Fruit fly (Drosophila melanogaster) whole organism, embryonic: ENCODE data around the gene CG32373.

Experiments used
- Adf1 ChIP-seq: fragments of 200-800 bp; sonication (Bioruptor generic); IDR thresholded peaks from 2 replicates; pipeline ENCODE4 v1.3.6; 2022; ENCODE audit warnings: missing biosample characterization, missing genetic modification characterization
- CG10321 ChIP-seq: fragments of 200-800 bp; sonication (Bioruptor generic); IDR thresholded peaks from 2 replicates; pipeline ENCODE4 v1.3.6; 2022; ENCODE audit warnings: missing biosample characterization, missing genetic modification characterization
- CG11398 ChIP-seq: fragments of 200-800 bp; sonication (Bioruptor generic); optimal IDR thresholded peaks from 2 replicates; lab custom pipeline; 2016; ENCODE audit warnings: missing biosample characterization, missing genetic modification characterization
- CG12744 ChIP-seq: fragments of 200-800 bp; sonication (Bioruptor generic); optimal IDR thresholded peaks from 2 replicates; lab custom pipeline; 2016; ENCODE audit warnings: missing biosample characterization, missing genetic modification characterization
- CG12769 ChIP-seq: fragments of 200-800 bp; sonication (Bioruptor generic); optimal IDR thresholded peaks from 2 replicates; lab custom pipeline; 2019; ENCODE audit warnings: missing biosample characterization, mild to moderate bottlenecking, missing genetic modification characterization, moderate library complexity
- CG15479 ChIP-seq: fragments of 200-800 bp; sonication (Bioruptor generic); optimal IDR thresholded peaks from 3 replicates; lab custom pipeline; 2019; ENCODE audit warnings: missing biosample characterization, mild to moderate bottlenecking, missing genetic modification characterization, moderate library complexity
- CG18011 ChIP-seq: fragments of 200-800 bp; sonication (Bioruptor generic); optimal IDR thresholded peaks from 2 replicates; lab custom pipeline; 2017; ENCODE audit warnings: missing biosample characterization, missing genetic modification characterization, mild to moderate bottlenecking, moderate library complexity, missing genotype
- CG31224 ChIP-seq: fragments of 200-800 bp; sonication (Bioruptor generic); IDR thresholded peaks from 2 replicates; pipeline ENCODE4 v1.3.6; 2022; ENCODE audit warnings: missing biosample characterization, missing genetic modification characterization
- CG31365 ChIP-seq: fragments of 200-800 bp; sonication (Bioruptor generic); optimal IDR thresholded peaks from 2 replicates; lab custom pipeline; 2018; ENCODE audit warnings: missing biosample characterization, mild to moderate bottlenecking, missing genetic modification characterization
- CG34422 ChIP-seq: fragments of 200-800 bp; sonication (Bioruptor generic); IDR thresholded peaks from 3 replicates; pipeline ENCODE4 v1.3.6; 2022; ENCODE audit warnings: missing biosample characterization, missing genetic modification characterization
- CG4328 ChIP-seq: fragments of 200-800 bp; sonication (Bioruptor generic); optimal IDR thresholded peaks from 3 replicates; lab custom pipeline; 2017; ENCODE audit warnings: missing biosample characterization, missing genetic modification reagents, missing genetic modification characterization
- CG4404 ChIP-seq: fragments of 200-800 bp; sonication (Bioruptor generic); IDR thresholded peaks from 2 replicates; pipeline ENCODE4 v1.3.6; 2022; ENCODE audit warnings: missing biosample characterization, missing genetic modification characterization
- CG4820 ChIP-seq: fragments of 200-800 bp; sonication (Bioruptor generic); optimal IDR thresholded peaks from 3 replicates; lab custom pipeline; 2016; ENCODE audit warnings: missing biosample characterization, missing genetic modification characterization
- CG6254 ChIP-seq: fragments of 200-800 bp; sonication (Bioruptor generic); optimal IDR thresholded peaks from 3 replicates; lab custom pipeline; 2017; ENCODE audit warnings: mild to moderate bottlenecking, missing biosample characterization, missing genetic modification reagents, missing genetic modification characterization
- CG8281 ChIP-seq: fragments of 200-800 bp; sonication (Bioruptor generic); optimal IDR thresholded peaks from 2 replicates; lab custom pipeline; 2018; ENCODE audit warnings: missing biosample characterization, mild to moderate bottlenecking, missing genetic modification characterization, moderate library complexity
- CG8359 ChIP-seq: fragments of 200-800 bp; sonication (Bioruptor generic); optimal IDR thresholded peaks from 2 replicates; lab custom pipeline; 2017; ENCODE audit warnings: missing biosample characterization, mild to moderate bottlenecking, missing genetic modification characterization, borderline replicate concordance
- CG8765 ChIP-seq: fragments of 200-800 bp; sonication (Bioruptor generic); IDR thresholded peaks from 2 replicates; pipeline ENCODE4 v1.3.6; 2022; ENCODE audit warnings: missing biosample characterization, missing genetic modification characterization
- CG9215 ChIP-seq: fragments of 200-800 bp; sonication (Bioruptor generic); IDR thresholded peaks from 2 replicates; pipeline ENCODE4 v1.3.6; 2022; ENCODE audit warnings: missing biosample characterization, missing genetic modification characterization
- CG9932 ChIP-seq: fragments of 200-800 bp; sonication (Bioruptor generic); IDR thresholded peaks from 2 replicates; pipeline ENCODE4 v1.3.6; 2022; ENCODE audit warnings: missing biosample characterization, missing genetic modification characterization
- CrebB ChIP-seq: fragments of 200-800 bp; sonication (Bioruptor generic); optimal IDR thresholded peaks from 3 replicates; lab custom pipeline; 2018; ENCODE audit warnings: missing biosample characterization, mild to moderate bottlenecking, missing genetic modification characterization
- Dfd ChIP-seq, 2 experiments: fragments of >200 bp; optimal IDR thresholded peaks; 2 replicates each; lab custom pipeline; 2017; ENCODE audit warnings: missing biosample characterization in 2 of 2, missing genetic modification characterization in 2 of 2
- Dip2 ChIP-seq: fragments of 200-800 bp; sonication (Bioruptor generic); IDR thresholded peaks from 2 replicates; pipeline ENCODE4 v1.3.6; 2022; ENCODE audit warnings: missing biosample characterization, missing genetic modification characterization
- E2f1 ChIP-seq: fragments of 200-800 bp; sonication (Bioruptor generic); IDR thresholded peaks from 2 replicates; pipeline ENCODE4 v1.3.6; 2022; ENCODE audit warnings: missing biosample characterization, missing genetic modification characterization
- H2.0 ChIP-seq: fragments of 200-800 bp; sonication (Bioruptor generic); IDR thresholded peaks from 2 replicates; pipeline ENCODE4 v1.3.6; 2022; ENCODE audit warnings: missing biosample characterization, missing genetic modification characterization
- HLH54F ChIP-seq: fragments of 200-800 bp; sonication (Bioruptor generic); optimal IDR thresholded peaks from 3 replicates; lab custom pipeline; 2016; ENCODE audit warnings: missing biosample characterization, missing genetic modification characterization
- MBD-R2 ChIP-seq: fragments of 200-800 bp; sonication (Bioruptor generic); IDR thresholded peaks from 2 replicates; pipeline ENCODE4 v1.3.6; 2022; ENCODE audit warnings: missing biosample characterization, missing genetic modification characterization
- Mrtf ChIP-seq: fragments of 200-800 bp; sonication (Bioruptor generic); IDR thresholded peaks from 3 replicates; pipeline ENCODE4 v1.3.6; 2022; ENCODE audit warnings: missing biosample characterization, missing genetic modification characterization
- Myb ChIP-seq: fragments of 200-800 bp; sonication (Bioruptor generic); optimal IDR thresholded peaks from 2 replicates; lab custom pipeline; 2016; ENCODE audit warnings: missing biosample characterization, missing genetic modification characterization
- NFAT ChIP-seq: fragments of 200-800 bp; sonication (Bioruptor generic); IDR thresholded peaks from 2 replicates; pipeline ENCODE4 v1.3.6; 2022; ENCODE audit warnings: missing biosample characterization, missing genetic modification characterization
- Rfx ChIP-seq: fragments of 200-800 bp; sonication (Bioruptor generic); IDR thresholded peaks from 2 replicates; pipeline ENCODE4 v1.3.6; 2022; ENCODE audit warnings: missing biosample characterization, missing genetic modification characterization
- Ssrp ChIP-seq: fragments of 200-800 bp; sonication (Bioruptor generic); optimal IDR thresholded peaks from 2 replicates; lab custom pipeline; 2018; ENCODE audit warnings: missing biosample characterization, mild to moderate bottlenecking, missing genetic modification characterization, moderate library complexity
- Trl ChIP-seq, 3 experiments: fragments of >200 bp in 2 of 3; fragments of 200-800 bp in 1 of 3; sonication (Bioruptor generic) in 1 of 3; optimal IDR thresholded peaks; 2 replicates in 1 of 3; 3 replicates in 2 of 3; lab custom pipeline; 2016 to 2017; ENCODE audit warnings: missing biosample characterization in 1 of 3, missing genetic modification characterization in 1 of 3
- ara ChIP-seq: fragments of 200-800 bp; sonication (Bioruptor generic); IDR thresholded peaks from 2 replicates; pipeline ENCODE4 v1.3.6; 2022; ENCODE audit warnings: missing biosample characterization, missing genetic modification characterization
- ase ChIP-seq: fragments of 200-800 bp; sonication (Bioruptor generic); IDR thresholded peaks from 3 replicates; pipeline ENCODE4 v1.3.6; 2022; ENCODE audit warnings: missing biosample characterization, missing genetic modification characterization
- caup ChIP-seq: fragments of 200-800 bp; sonication (Bioruptor generic); optimal IDR thresholded peaks from 3 replicates; lab custom pipeline; 2017; ENCODE audit warnings: missing biosample characterization, mild to moderate bottlenecking, missing genetic modification characterization, moderate library complexity; ENCODE audit not compliant: severe bottlenecking
- crol ChIP-seq: fragments of 200-800 bp; sonication (Bioruptor generic); IDR thresholded peaks from 2 replicates; pipeline ENCODE4 v1.3.6; 2022; ENCODE audit warnings: missing biosample characterization, missing genetic modification characterization
- dmrt11E ChIP-seq: fragments of 200-800 bp; sonication (Bioruptor generic); optimal IDR thresholded peaks from 3 replicates; lab custom pipeline; 2018; ENCODE audit warnings: missing biosample characterization, mild to moderate bottlenecking, missing genetic modification characterization, moderate library complexity
- ems ChIP-seq: fragments of 200-800 bp; sonication (Bioruptor generic); optimal IDR thresholded peaks from 3 replicates; lab custom pipeline; 2016; ENCODE audit warnings: missing biosample characterization, missing genetic modification characterization
- eyg ChIP-seq: fragments of 200-800 bp; sonication (Bioruptor generic); optimal IDR thresholded peaks from 3 replicates; lab custom pipeline; 2016; ENCODE audit warnings: missing biosample characterization, missing genetic modification characterization
- gce ChIP-seq: fragments of 200-800 bp; sonication (Bioruptor generic); IDR thresholded peaks from 3 replicates; pipeline ENCODE4 v1.3.6; 2022; ENCODE audit warnings: missing biosample characterization, missing genetic modification characterization
- h ChIP-seq: fragments of >200 bp; optimal IDR thresholded peaks from 2 replicates; lab custom pipeline; 2017
- her ChIP-seq: fragments of 200-800 bp; sonication (Bioruptor generic); optimal IDR thresholded peaks from 2 replicates; lab custom pipeline; 2016; ENCODE audit warnings: missing biosample characterization, missing genetic modification characterization
- kni ChIP-seq: fragments of 200-800 bp; sonication (Bioruptor generic); optimal IDR thresholded peaks from 3 replicates; lab custom pipeline; 2017; ENCODE audit warnings: mild to moderate bottlenecking, missing biosample characterization, missing genetic modification reagents, missing genetic modification characterization
- lab ChIP-seq: fragments of 200-800 bp; sonication (Bioruptor generic); optimal IDR thresholded peaks from 3 replicates; lab custom pipeline; 2017; ENCODE audit warnings: missing biosample characterization, missing genetic modification characterization, mild to moderate bottlenecking, moderate library complexity, missing genetic modification reagents
- lbe ChIP-seq: fragments of 200-800 bp; sonication (Bioruptor generic); optimal IDR thresholded peaks from 2 replicates; lab custom pipeline; 2016; ENCODE audit warnings: missing biosample characterization, mild to moderate bottlenecking, missing genetic modification characterization
- nmo ChIP-seq: fragments of 200-800 bp; sonication (Bioruptor generic); optimal IDR thresholded peaks from 2 replicates; lab custom pipeline; 2018; ENCODE audit warnings: missing biosample characterization, mild to moderate bottlenecking, missing genetic modification characterization, moderate library complexity
- sens ChIP-seq: fragments of 200-800 bp; sonication (Bioruptor generic); peaks from one replicate; lab custom pipeline; 2016; ENCODE audit warnings: missing biosample characterization, missing genetic modification characterization
- sima ChIP-seq: fragments of 200-800 bp; sonication (Bioruptor generic); optimal IDR thresholded peaks from 2 replicates; lab custom pipeline; 2016; ENCODE audit warnings: missing biosample characterization, missing genetic modification characterization
- slou ChIP-seq: fragments of 200-800 bp; sonication (Bioruptor generic); optimal IDR thresholded peaks from 3 replicates; lab custom pipeline; 2016; ENCODE audit warnings: missing biosample characterization, missing genetic modification characterization
- sqz ChIP-seq: fragments of 200-800 bp; sonication (Bioruptor generic); optimal IDR thresholded peaks from 3 replicates; lab custom pipeline; 2018; ENCODE audit warnings: missing biosample characterization, mild to moderate bottlenecking, missing genetic modification characterization

CG32373 gene

DNA sequence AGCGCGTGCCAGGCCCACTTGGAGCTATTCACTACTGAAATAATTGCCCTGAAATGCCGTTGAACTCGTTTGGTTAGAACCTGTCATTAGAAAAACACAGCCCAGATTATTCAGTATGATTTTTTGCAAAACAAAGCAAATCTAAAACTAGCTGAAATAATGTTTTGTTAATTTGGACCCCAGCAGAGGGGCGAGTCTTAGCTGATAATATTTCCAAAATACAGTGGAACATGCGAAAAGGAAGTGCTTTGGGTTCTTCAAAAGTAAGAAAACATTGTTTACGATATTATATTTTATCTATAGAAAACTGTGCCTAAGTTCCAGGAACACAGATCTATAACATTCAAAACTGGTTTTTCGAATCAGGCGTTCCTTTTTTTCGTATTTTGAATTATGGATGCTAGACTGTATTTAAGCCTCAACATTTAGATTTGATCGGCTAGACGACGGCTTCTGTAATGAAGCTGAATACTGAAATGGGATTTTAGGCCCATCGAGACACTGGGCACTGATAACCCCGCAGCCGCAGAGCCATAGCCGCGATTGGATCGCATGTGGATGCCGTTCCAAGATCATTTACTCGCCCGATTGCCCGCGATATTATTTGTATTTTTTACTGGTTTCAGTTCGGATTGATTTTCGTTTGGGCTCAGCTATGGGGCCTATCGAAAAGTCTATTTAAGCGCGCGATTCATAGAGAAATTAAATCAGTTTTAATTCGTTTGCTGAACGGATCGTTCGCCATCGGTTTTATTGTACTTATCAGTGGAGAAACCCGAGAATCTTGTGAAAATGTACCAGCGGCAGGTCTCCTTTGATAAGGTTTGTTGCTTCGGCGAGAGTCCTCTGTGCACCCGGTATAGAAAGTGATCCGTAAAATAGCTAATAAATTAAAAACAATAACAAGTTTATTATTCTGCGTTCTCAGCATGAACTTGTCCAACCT, 109.8 kb downstream of the CG32373 start, which contains the start of gene Hn (continued):
- TF ChIP-seq CG34422 (GFP tag; lab: Robert Waterston, UW) (no peak), CG6254 (GFP tag; lab: Kevin White, UChicago) (no peak), CG8765 (no peak), CG4820 (GFP tag; lab: Kevin White, UChicago) (no peak), CG9932 (GFP tag; lab: Robert Waterston, UW) (peak; percentile 80), Mrtf (GFP tag; lab: Robert Waterston, UW) (no peak), CG8281 (tag; lab: Kevin White, UChicago) (no peak), Rfx (GFP tag; lab: Robert Waterston, UW) (peak; percentile 69), lbe (GFP tag; lab: Kevin White, UChicago) (no peak), CG9215 (GFP tag; lab: Robert Waterston, UW) (no peak; the same call in 1 of the 2 replicates), CrebB (tag; lab: Kevin White, UChicago) (no peak), HLH54F (GFP tag; lab: Kevin White, UChicago) (peak; percentile 19), sima (no peak), CG12769 (tag; lab: Kevin White, UChicago) (no peak), CG12744 (GFP tag; lab: Kevin White, UChicago) (no peak), kni (GFP tag; lab: Kevin White, UChicago) (no peak), nmo (GFP tag; lab: Kevin White, UChicago) (no peak), CG18011 (GFP tag; lab: Kevin White, UChicago) (no peak), caup (GFP tag; lab: Kevin White, UChicago) (peak; percentile 4), H2.0 (no peak), gce (GFP tag; lab: Robert Waterston, UW) (no peak), eyg (GFP tag; lab: Kevin White, UChicago) (no peak), CG31365 (no peak), Trl (optimal IDR thresholded peaks at IDR 0.05; lab: Kevin White, UChicago) (no peak), Trl (GFP tag; optimal IDR thresholded peaks at IDR 0.05; lab: Kevin White, UChicago) (no peak), slou (GFP tag; lab: Kevin White, UChicago) (no peak), CG8359 (no peak), Myb (GFP tag; lab: Kevin White, UChicago) (peak; percentile 18), CG10321 (GFP tag; lab: Robert Waterston, UW) (no peak), crol (GFP tag; lab: Robert Waterston, UW) (no peak), sens (GFP tag; lab: Kevin White, UChicago) (peak; percentile 76), dmrt11E (tag; lab: Kevin White, UChicago) (no peak), ems (no peak), Dfd (GFP tag; optimal IDR thresholded peaks at IDR 0.05; lab: Kevin White, UChicago) (no peak), sqz (GFP tag; lab: Kevin White, UChicago) (no peak), lab (GFP tag; lab: Kevin White, UChicago) (peak; percentile 19), CG15479 (no peak), ase (GFP tag; lab: Robert Waterston, UW) (no peak), Ssrp (no peak), NFAT (GFP tag; lab: Robert Waterston, UW) (0 out of 2 replicates have a peak, but pooled peaks have one; percentile 45), her (GFP tag; lab: Kevin White, UChicago) (no peak), h (lab: Kevin White, UChicago) (no peak), Adf1 (GFP tag; lab: Robert Waterston, UW) (peak; percentile 24; the same call in 1 of the 2 replicates), E2f1 (GFP tag; lab: Robert Waterston, UW) (no peak), MBD-R2 (GFP tag; lab: Robert Waterston, UW) (0 out of 2 replicates have a peak, but pooled peaks have one; percentile 17), ara (GFP tag; lab: Robert Waterston, UW) (no peak), CG11398 (GFP tag; lab: Kevin White, UChicago) (no peak), CG4328 (GFP tag; lab: Kevin White, UChicago) (no peak), Dip2 (no peak), CG31224 (GFP tag; lab: Robert Waterston, UW) (no peak), CG4404 (no peak)
